Fruit fly (Drosophila melanogaster) ovary, adult (tissue): ENCODE results near the gene CG44362.

Source experiments
- CG17801 ChIP-seq: fragments of 200-800 bp; optimal IDR thresholded peaks from 2 replicates; lab custom pipeline; 2019; ENCODE audit warnings: missing biosample characterization, mild to moderate bottlenecking, missing genetic modification characterization, moderate library complexity; ENCODE audit not compliant: partially characterized antibody

Gene CG44362

dm6 chr3L:11379698-11380438, 17.5 kb upstream of the CG44362 start:
- TF ChIP-seq CG17801 (GFP tag; lab: Kevin White, UChicago): peak; percentile 44

dm6 chr3L:11380439-11380783, 16.9 kb upstream of the CG44362 start:
- no peak for TF ChIP-seq CG17801 (GFP tag; lab: Kevin White, UChicago)

- no peak for TF ChIP-seq CG17801 (GFP tag; lab: Kevin White, UChicago)
Measured at dm6 chr3L:11381126-11381940, 16.0 kb upstream of the CG44362 start.

- TF ChIP-seq CG17801 (GFP tag; lab: Kevin White, UChicago): no peak
Measured at dm6 chr3L:11381941-11382747, 15.2 kb upstream of the CG44362 start.

- no peak for TF ChIP-seq CG17801 (GFP tag; lab: Kevin White, UChicago)
Measured at dm6 chr3L:11382748-11383424, 14.5 kb upstream of the CG44362 start.

dm6 chr3L:11384225-11384624, 13.1 kb upstream of the CG44362 start:
- no peak for TF ChIP-seq CG17801 (GFP tag; lab: Kevin White, UChicago)

- TF ChIP-seq CG17801 (GFP tag; lab: Kevin White, UChicago): no peak
Measured at dm6 chr3L:11384824-11385457, 12.4 kb upstream of the CG44362 start.

- TF ChIP-seq CG17801 (GFP tag; lab: Kevin White, UChicago): no peak
Measured at dm6 chr3L:11388964-11389625, 8.2 kb upstream of the CG44362 start.

- no peak for TF ChIP-seq CG17801 (GFP tag; lab: Kevin White, UChicago)
Measured at dm6 chr3L:11393806-11394205, 3.5 kb upstream of the CG44362 start.

- TF ChIP-seq CG17801 (GFP tag; lab: Kevin White, UChicago): no peak
Measured at dm6 chr3L:11394390-11394789, 3.0 kb upstream of the CG44362 start, which contains the start of gene CG11726. Gene CG11726 (plus strand): TSS chr3L:11394690.

- TF ChIP-seq CG17801 (GFP tag; lab: Kevin White, UChicago): no peak
Measured at dm6 chr3L:11398484-11399088, 1.2 kb downstream of the CG44362 start.

dm6 chr3L:11399437-11399836, 2.1 kb downstream of the CG44362 start:
- TF ChIP-seq CG17801 (GFP tag; lab: Kevin White, UChicago): no peak

- no peak for TF ChIP-seq CG17801 (GFP tag; lab: Kevin White, UChicago)
Measured at dm6 chr3L:11400262-11400661, 2.9 kb downstream of the CG44362 start.
